Fruit fly (Drosophila melanogaster) whole organism, prepupa: ENCODE results near the gene Nse1.

ENCODE experiments used
- Blimp-1 ChIP-seq: fragments of 200-800 bp; sonication (Bioruptor generic); optimal IDR thresholded peaks from 3 replicates; lab custom pipeline; 2017; ENCODE audit warnings: missing biosample characterization, missing genetic modification characterization, mild to moderate bottlenecking, moderate library complexity, missing genetic modification reagents
- CG11294 ChIP-seq: fragments of 200-800 bp; sonication (Bioruptor generic); IDR thresholded peaks from 2 replicates; pipeline ENCODE4 v1.3.6; 2022; ENCODE audit warnings: missing biosample characterization, missing genetic modification characterization
- CG3032 ChIP-seq: fragments of 200-800 bp; optimal IDR thresholded peaks from 2 replicates; lab custom pipeline; 2019; ENCODE audit warnings: missing biosample characterization, mild to moderate bottlenecking, missing genetic modification characterization, moderate library complexity
- CG34406 ChIP-seq: fragments of 200-800 bp; sonication (Bioruptor generic); optimal IDR thresholded peaks from 3 replicates; lab custom pipeline; 2016; ENCODE audit warnings: missing biosample characterization, missing genetic modification characterization
- CG6792 ChIP-seq: fragments of 200-800 bp; sonication (Bioruptor generic); optimal IDR thresholded peaks from 3 replicates; lab custom pipeline; 2016; ENCODE audit warnings: missing biosample characterization, missing genetic modification characterization
- CG6854 ChIP-seq: fragments of 200-800 bp; sonication (Bioruptor generic); optimal IDR thresholded peaks from 2 replicates; lab custom pipeline; 2017; ENCODE audit warnings: missing biosample characterization, mild to moderate bottlenecking, missing genetic modification characterization
- CG8119 ChIP-seq: fragments of 200-800 bp; sonication (Bioruptor generic); IDR thresholded peaks from 3 replicates; pipeline ENCODE4 v1.3.6; 2022; ENCODE audit warnings: missing biosample characterization, missing genetic modification characterization
- CG9139 ChIP-seq: fragments of 200-800 bp; sonication (Bioruptor generic); optimal IDR thresholded peaks from 3 replicates; lab custom pipeline; 2017; ENCODE audit warnings: missing biosample characterization, mild to moderate bottlenecking, missing genetic modification characterization
- OdsH ChIP-seq: fragments of 200-800 bp; sonication (Bioruptor generic); optimal IDR thresholded peaks from 3 replicates; lab custom pipeline; 2016; ENCODE audit warnings: missing biosample characterization, missing genetic modification characterization
- Sox102F ChIP-seq: fragments of 200-800 bp; sonication (Bioruptor generic); optimal IDR thresholded peaks from 2 replicates; lab custom pipeline; 2016; ENCODE audit warnings: missing biosample characterization, mild to moderate bottlenecking, missing genetic modification characterization
- acj6 ChIP-seq: fragments of 200-800 bp; sonication (Bioruptor generic); optimal IDR thresholded peaks from 3 replicates; lab custom pipeline; 2016; ENCODE audit warnings: missing biosample characterization, missing genetic modification characterization
- svp ChIP-seq: fragments of 200-800 bp; sonication (Bioruptor generic); peaks from one replicate; lab custom pipeline; 2016; ENCODE audit warnings: missing biosample characterization, missing genetic modification characterization
- topi ChIP-seq: fragments of 200-800 bp; sonication (Bioruptor generic); optimal IDR thresholded peaks from 3 replicates; lab custom pipeline; 2016; ENCODE audit warnings: missing biosample characterization, missing genetic modification characterization
- vri ChIP-seq: fragments of 200-800 bp; sonication (Bioruptor generic); optimal IDR thresholded peaks from 3 replicates; lab custom pipeline; 2016; ENCODE audit warnings: missing biosample characterization, mild to moderate bottlenecking, missing genetic modification characterization

dm6 chr2L:6647103-6647711 lies 30.2 kb downstream of the Nse1 start:
- peak; percentile 96 for TF ChIP-seq CG11294 (GFP tag; lab: Robert Waterston, UW)
- TF ChIP-seq CG6854, result peak; percentile 76
- TF ChIP-seq topi, result peak; percentile 95
- peak; percentile 97 for TF ChIP-seq Sox102F (GFP tag; lab: Kevin White, UChicago)
- TF ChIP-seq Blimp-1 (GFP tag; lab: Kevin White, UChicago), result peak; percentile 77
- TF ChIP-seq svp (GFP tag; lab: Kevin White, UChicago), result peak; percentile 98
- TF ChIP-seq CG3032 (tag; lab: Kevin White, UChicago), result peak; percentile 84
- TF ChIP-seq CG34406 (GFP tag; lab: Kevin White, UChicago), result peak; percentile 94
- peak; percentile 98 for TF ChIP-seq vri (GFP tag; lab: Kevin White, UChicago)
- peak; percentile 98 for TF ChIP-seq CG8119 (GFP tag; lab: Robert Waterston, UW)
- TF ChIP-seq CG6792 (GFP tag; lab: Kevin White, UChicago), result peak; percentile 91
- TF ChIP-seq acj6 (GFP tag; lab: Kevin White, UChicago), result peak; percentile 92
- TF ChIP-seq OdsH (GFP tag; lab: Kevin White, UChicago), result peak; percentile 96
- TF ChIP-seq CG9139, result peak; percentile 80
